Fruit fly (Drosophila melanogaster) whole organism, prepupa: ENCODE measurements around the gene B9d2.

Experiments used
- CG10631 ChIP-seq: fragments of 200-800 bp; sonication (Bioruptor generic); optimal IDR thresholded peaks from 2 replicates; lab custom pipeline; 2016; ENCODE audit warnings: missing biosample characterization, missing genetic modification characterization
- CG11762 ChIP-seq: fragments of 200-800 bp; sonication (Bioruptor generic); optimal IDR thresholded peaks from 3 replicates; lab custom pipeline; 2016; ENCODE audit warnings: missing biosample characterization, missing genetic modification characterization; ENCODE audit not compliant: insufficient read depth
- CG11902 ChIP-seq: fragments of 200-800 bp; sonication (Bioruptor generic); optimal IDR thresholded peaks from 3 replicates; lab custom pipeline; 2016; ENCODE audit warnings: missing biosample characterization, missing genetic modification characterization
- CG15336 ChIP-seq: fragments of 200-800 bp; sonication (Bioruptor generic); IDR thresholded peaks from 2 replicates; pipeline ENCODE4 v1.3.6; 2022; ENCODE audit warnings: missing biosample characterization, missing genetic modification characterization
- CG16779 ChIP-seq: fragments of 200-800 bp; sonication (Bioruptor generic); optimal IDR thresholded peaks from 3 replicates; lab custom pipeline; 2017; ENCODE audit warnings: missing biosample characterization, mild to moderate bottlenecking, missing genetic modification characterization
- CG3032 ChIP-seq: fragments of 200-800 bp; optimal IDR thresholded peaks from 2 replicates; lab custom pipeline; 2019; ENCODE audit warnings: missing biosample characterization, mild to moderate bottlenecking, missing genetic modification characterization, moderate library complexity
- CG32006 ChIP-seq: fragments of 200-800 bp; sonication (Bioruptor generic); optimal IDR thresholded peaks from 3 replicates; lab custom pipeline; 2017; ENCODE audit warnings: missing biosample characterization, mild to moderate bottlenecking, missing genetic modification characterization
- CG3919 ChIP-seq: fragments of 200-800 bp; sonication (Bioruptor generic); optimal IDR thresholded peaks from 3 replicates; lab custom pipeline; 2016; ENCODE audit warnings: missing biosample characterization, missing genetic modification characterization
- CG6163 ChIP-seq: fragments of 200-800 bp; sonication (Bioruptor generic); IDR thresholded peaks from 3 replicates; pipeline ENCODE4 v1.3.6; 2022; ENCODE audit warnings: missing biosample characterization, missing genetic modification characterization
- CG6808 ChIP-seq: fragments of 200-800 bp; sonication (Bioruptor generic); optimal IDR thresholded peaks from 3 replicates; lab custom pipeline; 2017; ENCODE audit warnings: missing biosample characterization, missing genetic modification characterization, mild to moderate bottlenecking, moderate library complexity, missing genetic modification reagents
- CG6854 ChIP-seq: fragments of 200-800 bp; sonication (Bioruptor generic); optimal IDR thresholded peaks from 2 replicates; lab custom pipeline; 2017; ENCODE audit warnings: missing biosample characterization, mild to moderate bottlenecking, missing genetic modification characterization
- CG8119 ChIP-seq: fragments of 200-800 bp; sonication (Bioruptor generic); IDR thresholded peaks from 3 replicates; pipeline ENCODE4 v1.3.6; 2022; ENCODE audit warnings: missing biosample characterization, missing genetic modification characterization
- CG8632 ChIP-seq: fragments of 200-800 bp; sonication (Bioruptor generic); optimal IDR thresholded peaks from 3 replicates; lab custom pipeline; 2016; ENCODE audit warnings: missing biosample characterization, missing genetic modification characterization
- CG9139 ChIP-seq: fragments of 200-800 bp; sonication (Bioruptor generic); optimal IDR thresholded peaks from 3 replicates; lab custom pipeline; 2017; ENCODE audit warnings: missing biosample characterization, mild to moderate bottlenecking, missing genetic modification characterization
- Eip75B ChIP-seq: fragments of 200-800 bp; sonication (Bioruptor generic); optimal IDR thresholded peaks from 3 replicates; lab custom pipeline; 2016; ENCODE audit warnings: missing biosample characterization, missing genetic modification characterization
- Eip78C ChIP-seq: fragments of 200-800 bp; sonication (Bioruptor generic); peaks from one replicate; lab custom pipeline; 2016; ENCODE audit warnings: missing biosample characterization, missing genetic modification characterization
- Eip93F ChIP-seq: fragments of 200-800 bp; sonication (Bioruptor generic); optimal IDR thresholded peaks from 2 replicates; lab custom pipeline; 2016; ENCODE audit warnings: missing biosample characterization, mild to moderate bottlenecking, missing genetic modification characterization
- Ets21C ChIP-seq: fragments of 200-800 bp; sonication (Bioruptor generic); optimal IDR thresholded peaks from 3 replicates; lab custom pipeline; 2016; ENCODE audit warnings: missing biosample characterization, missing genetic modification characterization
- Ets96B ChIP-seq: fragments of 200-800 bp; optimal IDR thresholded peaks from 2 replicates; lab custom pipeline; 2019; ENCODE audit warnings: missing biosample characterization, mild to moderate bottlenecking, missing genetic modification characterization, moderate library complexity
- Gug ChIP-seq: fragments of 200-800 bp; sonication (Bioruptor generic); IDR thresholded peaks from 2 replicates; pipeline ENCODE4 v1.3.6; 2022; ENCODE audit warnings: missing biosample characterization, missing genetic modification characterization
- Hr38 ChIP-seq: sonication (Bioruptor generic); optimal IDR thresholded peaks from 2 replicates; lab custom pipeline; 2016; ENCODE audit warnings: missing biosample characterization, missing genetic modification characterization
- Lpt ChIP-seq: fragments of 200-800 bp; sonication (Bioruptor generic); optimal IDR thresholded peaks from 3 replicates; lab custom pipeline; 2016; ENCODE audit warnings: missing biosample characterization, missing genetic modification characterization
- Met ChIP-seq: fragments of 200-800 bp; sonication (Bioruptor generic); optimal IDR thresholded peaks from 3 replicates; lab custom pipeline; 2016; ENCODE audit warnings: missing biosample characterization, missing genetic modification characterization
- OdsH ChIP-seq: fragments of 200-800 bp; sonication (Bioruptor generic); optimal IDR thresholded peaks from 3 replicates; lab custom pipeline; 2016; ENCODE audit warnings: missing biosample characterization, missing genetic modification characterization
- Smox ChIP-seq: fragments of 200-800 bp; sonication (Bioruptor generic); optimal IDR thresholded peaks from 3 replicates; lab custom pipeline; 2016; ENCODE audit warnings: missing biosample characterization, missing genetic modification characterization
- Sox14 ChIP-seq: fragments of 200-800 bp; sonication (Bioruptor generic); optimal IDR thresholded peaks from 3 replicates; lab custom pipeline; 2016; ENCODE audit warnings: missing biosample characterization, missing genetic modification characterization
- Sox15 ChIP-seq: fragments of 200-800 bp; sonication (Bioruptor generic); optimal IDR thresholded peaks from 3 replicates; lab custom pipeline; 2016; ENCODE audit warnings: missing biosample characterization, missing genetic modification characterization
- achi ChIP-seq: fragments of 200-800 bp; sonication (Bioruptor generic); optimal IDR thresholded peaks from 3 replicates; lab custom pipeline; 2016; ENCODE audit warnings: missing biosample characterization, missing genetic modification characterization
- cyc ChIP-seq: fragments of 200-800 bp; sonication (Bioruptor generic); optimal IDR thresholded peaks from 3 replicates; lab custom pipeline; 2016; ENCODE audit warnings: missing biosample characterization, missing genetic modification characterization
- dac ChIP-seq: fragments of 200-800 bp; sonication (Bioruptor generic); optimal IDR thresholded peaks from 2 replicates; lab custom pipeline; 2017; ENCODE audit warnings: missing biosample characterization, mild to moderate bottlenecking, missing genetic modification characterization
- dsx ChIP-seq: fragments of 200-800 bp; optimal IDR thresholded peaks from 3 replicates; lab custom pipeline; 2019; ENCODE audit warnings: missing biosample characterization, mild to moderate bottlenecking, missing genetic modification characterization, moderate library complexity; ENCODE audit not compliant: poor library complexity, severe bottlenecking
- esn ChIP-seq: fragments of 200-800 bp; sonication (Bioruptor generic); optimal IDR thresholded peaks from 2 replicates; lab custom pipeline; 2016; ENCODE audit warnings: missing biosample characterization, mild to moderate bottlenecking, missing genetic modification characterization, moderate library complexity
- fkh ChIP-seq: fragments of 200-800 bp; sonication (Bioruptor generic); optimal IDR thresholded peaks from 3 replicates; lab custom pipeline; 2017; ENCODE audit warnings: missing biosample characterization, mild to moderate bottlenecking, missing genetic modification characterization, moderate library complexity
- lz ChIP-seq: fragments of 200-800 bp; sonication (Bioruptor generic); optimal IDR thresholded peaks from 3 replicates; lab custom pipeline; 2016; ENCODE audit warnings: missing biosample characterization, missing genetic modification characterization
- net ChIP-seq: fragments of 200-800 bp; sonication (Bioruptor generic); optimal IDR thresholded peaks from 3 replicates; lab custom pipeline; 2016; ENCODE audit warnings: missing biosample characterization, missing genetic modification characterization
- pdm3 ChIP-seq: fragments of 200-800 bp; sonication (Bioruptor generic); optimal IDR thresholded peaks from 3 replicates; lab custom pipeline; 2016; ENCODE audit warnings: missing biosample characterization, missing genetic modification characterization
- salr ChIP-seq, 2 experiments: fragments of 200-800 bp; sonication (Bioruptor generic); optimal IDR thresholded peaks; 3 replicates each; lab custom pipeline; 2016 to 2018; ENCODE audit warnings: missing biosample characterization in 2 of 2, missing genetic modification characterization in 2 of 2, mild to moderate bottlenecking in 1 of 2
- spab ChIP-seq: fragments of 200-800 bp; sonication (Bioruptor generic); optimal IDR thresholded peaks from 2 replicates; lab custom pipeline; 2017; ENCODE audit warnings: missing biosample characterization, mild to moderate bottlenecking, missing genetic modification characterization, missing genetic modification reagents
- svp ChIP-seq: fragments of 200-800 bp; sonication (Bioruptor generic); peaks from one replicate; lab custom pipeline; 2016; ENCODE audit warnings: missing biosample characterization, missing genetic modification characterization
- topi ChIP-seq: fragments of 200-800 bp; sonication (Bioruptor generic); optimal IDR thresholded peaks from 3 replicates; lab custom pipeline; 2016; ENCODE audit warnings: missing biosample characterization, missing genetic modification characterization
- vri ChIP-seq: fragments of 200-800 bp; sonication (Bioruptor generic); optimal IDR thresholded peaks from 3 replicates; lab custom pipeline; 2016; ENCODE audit warnings: missing biosample characterization, mild to moderate bottlenecking, missing genetic modification characterization

The B9d2 gene

dm6 chr2L:6086771-6087170, 43.7 kb downstream of the B9d2 start (continued):
- TF ChIP-seq pdm3 (GFP tag; lab: Kevin White, UChicago) (no peak), lz (GFP tag; lab: Kevin White, UChicago) (no peak), OdsH (GFP tag; lab: Kevin White, UChicago) (no peak), Ets96B (tag; lab: Kevin White, UChicago) (no peak), cyc (GFP tag; lab: Kevin White, UChicago) (no peak), CG11902 (no peak), Smox (GFP tag; lab: Kevin White, UChicago) (no peak), dsx (GFP tag; lab: Kevin White, UChicago) (no peak), CG8119 (GFP tag; lab: Robert Waterston, UW) (no peak)

- TF ChIP-seq CG8632 (GFP tag; lab: Kevin White, UChicago), result no peak
- no peak for TF ChIP-seq CG6163 (GFP tag; lab: Robert Waterston, UW)
- TF ChIP-seq CG6808 (GFP tag; lab: Kevin White, UChicago), result no peak
- no peak for TF ChIP-seq Hr38 (GFP tag; lab: Kevin White, UChicago)
- no peak for TF ChIP-seq CG3032 (tag; lab: Kevin White, UChicago)
- no peak for TF ChIP-seq CG6854 (GFP tag; lab: Kevin White, UChicago)
- TF ChIP-seq Sox14 (GFP tag; lab: Kevin White, UChicago), result no peak
- no peak for TF ChIP-seq Gug (GFP tag; lab: Robert Waterston, UW)
- TF ChIP-seq Ets21C, result no peak
- TF ChIP-seq Eip75B, result no peak
- no peak for TF ChIP-seq Eip93F
- TF ChIP-seq svp (GFP tag; lab: Kevin White, UChicago), result peak; percentile 69
- peak; percentile 68 for TF ChIP-seq vri (GFP tag; lab: Kevin White, UChicago)
- TF ChIP-seq achi (GFP tag; lab: Kevin White, UChicago), result no peak
- TF ChIP-seq CG9139 (GFP tag; lab: Kevin White, UChicago), result no peak
- TF ChIP-seq CG32006 (GFP tag; lab: Kevin White, UChicago), result no peak
- no peak for TF ChIP-seq Lpt (GFP tag; lab: Kevin White, UChicago)
- no peak for TF ChIP-seq esn (GFP tag; lab: Kevin White, UChicago)
- TF ChIP-seq net (GFP tag; lab: Kevin White, UChicago), result no peak
- no peak for TF ChIP-seq topi
- TF ChIP-seq fkh (GFP tag; lab: Kevin White, UChicago), result peak; percentile 50
- no peak for TF ChIP-seq Smox (GFP tag; lab: Kevin White, UChicago)
- TF ChIP-seq dac (GFP tag; lab: Kevin White, UChicago), result no peak
- TF ChIP-seq pdm3 (GFP tag; lab: Kevin White, UChicago), result no peak
Observed at dm6 chr2L:6085733-6086317, 44.6 kb downstream of the B9d2 start.

- TF ChIP-seq CG3919 (GFP tag; lab: Kevin White, UChicago) (no peak), pdm3 (GFP tag; lab: Kevin White, UChicago) (no peak), svp (GFP tag; lab: Kevin White, UChicago) (peak; percentile 68), vri (GFP tag; lab: Kevin White, UChicago) (peak; percentile 6)
Observed at dm6 chr2L:6084694-6085093, 45.8 kb downstream of the B9d2 start.

- TF ChIP-seq topi (no peak), spab (GFP tag; lab: Kevin White, UChicago) (no peak), svp (GFP tag; lab: Kevin White, UChicago) (peak; percentile 35), vri (GFP tag; lab: Kevin White, UChicago) (peak; percentile 82), CG16779 (tag; lab: Kevin White, UChicago) (peak; percentile 39), Met (GFP tag; lab: Kevin White, UChicago) (no peak), Eip78C (peak; percentile 59), Smox (GFP tag; lab: Kevin White, UChicago) (no peak), Eip75B (no peak), CG10631 (GFP tag; lab: Kevin White, UChicago) (no peak), CG6808 (GFP tag; lab: Kevin White, UChicago) (no peak), Ets96B (tag; lab: Kevin White, UChicago) (no peak), CG3032 (tag; lab: Kevin White, UChicago) (no peak), Sox15 (no peak), fkh (GFP tag; lab: Kevin White, UChicago) (peak; percentile 94), Lpt (GFP tag; lab: Kevin White, UChicago) (no peak), CG11762 (GFP tag; lab: Kevin White, UChicago) (no peak), salr (GFP tag; optimal IDR thresholded peaks at IDR 0.05; lab: Kevin White, UChicago) (no peak), CG6163 (GFP tag; lab: Robert Waterston, UW) (no peak), CG15336 (GFP tag; lab: Robert Waterston, UW) (no peak), CG8119 (GFP tag; lab: Robert Waterston, UW) (no peak)
- TF ChIP-seq, all 60 proteins: peak for 5
Observed at dm6 chr2L:6082936-6083627, 47.4 kb downstream of the B9d2 start.
